Worm (Caenorhabditis elegans) whole organism, L4 larva: ENCODE measurements around the gene srh-204.
A peak's percentile ranks its signal among the peaks of the same experiment; 100 is the strongest.

Experiments
- F10B5.3 ChIP-seq: sonication (generic microtip); optimal IDR thresholded peaks from 2 replicates; lab custom pipeline; 2016; ENCODE audit warnings: mild to moderate bottlenecking, missing genetic modification characterization, missing compliant biosample characterization
- F37D6.2 ChIP-seq: sonication (generic microtip); optimal IDR thresholded peaks from 2 replicates; lab custom pipeline; 2016; ENCODE audit warnings: mild to moderate bottlenecking, missing genetic modification characterization, missing compliant biosample characterization
- T26A8.4 ChIP-seq: fragments of 200-800 bp; sonication (Bioruptor generic); IDR thresholded peaks from 2 replicates; pipeline ENCODE4 v1.3.6; 2022; ENCODE audit warnings: missing genetic modification characterization, missing compliant biosample characterization
- Y75B8A.6 ChIP-seq: fragments of 200-800 bp; sonication (Bioruptor generic); IDR thresholded peaks from 2 replicates; pipeline ENCODE4 v1.3.6; 2022; ENCODE audit warnings: missing genetic modification reagents, missing genetic modification characterization, missing compliant biosample characterization
- ZK546.5 ChIP-seq, 2 experiments: sonication (generic microtip); optimal IDR thresholded peaks; 2 replicates each; lab custom pipeline; 2017; ENCODE audit warnings: missing biosample characterization in 2 of 2, missing genetic modification characterization in 2 of 2
- aha-1 ChIP-seq: fragments of 150-350 bp; peaks from one replicate; lab custom pipeline; 2014; ENCODE audit warnings: missing biosample characterization, missing genetic modification characterization
- ama-1 ChIP-seq: fragments of 150-350 bp; optimal IDR thresholded peaks from 2 replicates; lab custom pipeline; 2014; ENCODE audit warnings: inconsistent platforms, mixed read lengths
- arid-1 ChIP-seq: fragments of 200-800 bp; sonication (Bioruptor generic); conservative IDR thresholded peaks from 2 replicates; pipeline ENCODE4 v1.3.6; 2022; ENCODE audit warnings: missing genetic modification reagents, missing genetic modification characterization, missing compliant biosample characterization
- ceh-20 ChIP-seq: fragments of 200-800 bp; sonication (Bioruptor generic); IDR thresholded peaks from 2 replicates; pipeline ENCODE4 v1.3.6; 2022; ENCODE audit warnings: missing genetic modification reagents, missing genetic modification characterization, missing compliant biosample characterization
- ceh-28 ChIP-seq: fragments of 150-350 bp; optimal IDR thresholded peaks from 2 replicates; lab custom pipeline; 2014; ENCODE audit warnings: missing biosample characterization, missing genetic modification reagents, missing genetic modification characterization
- ceh-44 ChIP-seq: fragments of 200-800 bp; sonication (Bioruptor generic); IDR thresholded peaks from 2 replicates; pipeline ENCODE4 v1.3.6; 2022; ENCODE audit warnings: missing genetic modification reagents, missing genetic modification characterization, missing compliant biosample characterization
- ceh-62 ChIP-seq: sonication (generic microtip); optimal IDR thresholded peaks from 2 replicates; lab custom pipeline; 2017; ENCODE audit warnings: missing biosample characterization, missing genetic modification characterization
- ces-1 ChIP-seq: fragments of 150-350 bp; sonication (generic microtip); optimal IDR thresholded peaks from 4 replicates; lab custom pipeline; 2014; ENCODE audit warnings: missing biosample characterization, missing genetic modification reagents, missing genetic modification characterization
- ctbp-1 ChIP-seq: fragments of 200-800 bp; sonication (Bioruptor generic); IDR thresholded peaks from 2 replicates; pipeline ENCODE4 v1.3.6; 2022; ENCODE audit warnings: missing genetic modification reagents, missing genetic modification characterization, missing compliant biosample characterization
- dmd-6 ChIP-seq: fragments of 200-800 bp; sonication (Bioruptor generic); IDR thresholded peaks from 2 replicates; pipeline ENCODE4 v1.3.6; 2022; ENCODE audit warnings: missing genetic modification reagents, missing genetic modification characterization, missing compliant biosample characterization
- dmd-8 ChIP-seq: fragments of 200-800 bp; sonication (Bioruptor generic); IDR thresholded peaks from 2 replicates; pipeline ENCODE4 v1.3.6; 2022; ENCODE audit warnings: missing genetic modification characterization, missing compliant biosample characterization
- duxl-1 ChIP-seq: sonication (generic microtip); optimal IDR thresholded peaks from 2 replicates; lab custom pipeline; 2016; ENCODE audit warnings: mild to moderate bottlenecking, missing genetic modification characterization, moderate library complexity, missing compliant biosample characterization; ENCODE audit not compliant: poor library complexity
- dve-1 ChIP-seq: sonication (generic microtip); optimal IDR thresholded peaks from 2 replicates; lab custom pipeline; 2017; ENCODE audit warnings: antibody characterized with exemption, mild to moderate bottlenecking, missing genetic modification characterization, missing compliant biosample characterization; ENCODE audit not compliant: insufficient read depth
- egl-27 ChIP-seq: sonication (generic microtip); optimal IDR thresholded peaks from 3 replicates; lab custom pipeline; 2017; ENCODE audit warnings: missing biosample characterization, missing genetic modification reagents, missing genetic modification characterization
- egl-43 ChIP-seq: fragments of 200-800 bp; sonication (Bioruptor generic); IDR thresholded peaks from 2 replicates; pipeline ENCODE4 v1.3.6; 2022; ENCODE audit warnings: missing genetic modification reagents, missing genetic modification characterization, missing compliant biosample characterization
- fos-1 ChIP-seq: fragments of 150-350 bp; optimal IDR thresholded peaks from 2 replicates; lab custom pipeline; 2014; ENCODE audit warnings: missing biosample characterization, missing genetic modification characterization
- gei-8 ChIP-seq: fragments of 200-800 bp; sonication (Bioruptor generic); optimal IDR thresholded peaks from 2 replicates; lab custom pipeline; 2018; ENCODE audit warnings: mild to moderate bottlenecking, missing genetic modification characterization, missing compliant biosample characterization
- hlh-30 ChIP-seq: sonication (generic microtip); optimal IDR thresholded peaks from 2 replicates; lab custom pipeline; 2017; ENCODE audit warnings: antibody characterized with exemption, mild to moderate bottlenecking, missing genetic modification characterization, missing compliant biosample characterization; ENCODE audit not compliant: insufficient read depth
- lim-7 ChIP-seq: fragments of 200-800 bp; sonication (Bioruptor generic); IDR thresholded peaks from 2 replicates; pipeline ENCODE4 v1.3.6; 2022; ENCODE audit warnings: missing genetic modification characterization, missing compliant biosample characterization
- lin-13 ChIP-seq: fragments of 150-350 bp; optimal IDR thresholded peaks from 2 replicates; lab custom pipeline; 2014; ENCODE audit warnings: missing biosample characterization, missing genetic modification reagents, missing genetic modification characterization
- lin-29 ChIP-seq: fragments of 200-800 bp; sonication (Bioruptor generic); IDR thresholded peaks from 2 replicates; pipeline ENCODE4 v1.3.6; 2022; ENCODE audit warnings: missing genetic modification reagents, missing genetic modification characterization, missing compliant biosample characterization
- lsy-2 ChIP-seq, 2 experiments: fragments of 150-350 bp in 1 of 2; sonication (generic microtip) in 1 of 2; optimal IDR thresholded peaks; 2 replicates each; lab custom pipeline; 2014 to 2017; ENCODE audit warnings: missing biosample characterization in 2 of 2, missing genetic modification characterization in 2 of 2
- madf-5 ChIP-seq, 2 experiments: fragments of 200-800 bp; sonication (Bioruptor generic); IDR thresholded peaks; 2 replicates each; pipeline ENCODE4 v1.3.6; 2022; ENCODE audit warnings: missing compliant biosample characterization in 2 of 2, missing genetic modification characterization in 2 of 2
- mdt-29 ChIP-seq: fragments of 200-800 bp; sonication (Bioruptor generic); IDR thresholded peaks from 2 replicates; pipeline ENCODE4 v1.3.6; 2022; ENCODE audit warnings: missing genetic modification reagents, missing genetic modification characterization, missing compliant biosample characterization
- mes-2 ChIP-seq: sonication (generic microtip); optimal IDR thresholded peaks from 2 replicates; lab custom pipeline; 2016; ENCODE audit warnings: missing genotype, mild to moderate bottlenecking, missing genetic modification characterization, missing compliant biosample characterization; ENCODE audit not compliant: poor library complexity, severe bottlenecking
- mxl-3 ChIP-seq: fragments of 200-800 bp; sonication (Bioruptor generic); optimal IDR thresholded peaks from 2 replicates; lab custom pipeline; 2018; ENCODE audit warnings: mild to moderate bottlenecking, missing genetic modification characterization, missing compliant biosample characterization
- nhr-111 ChIP-seq: fragments of 200-800 bp; sonication (Bioruptor generic); optimal IDR thresholded peaks from 2 replicates; lab custom pipeline; 2018; ENCODE audit warnings: mild to moderate bottlenecking, missing genetic modification characterization, missing compliant biosample characterization
- nhr-237 ChIP-seq: sonication (generic microtip); optimal IDR thresholded peaks from 2 replicates; lab custom pipeline; 2017; ENCODE audit warnings: missing biosample characterization, missing genetic modification characterization
- nhr-28 ChIP-seq: fragments of 150-350 bp; optimal IDR thresholded peaks from 2 replicates; lab custom pipeline; 2014; ENCODE audit warnings: missing biosample characterization, missing genetic modification characterization
- nhr-42 ChIP-seq: fragments of 200-800 bp; sonication (Bioruptor generic); IDR thresholded peaks from 2 replicates; pipeline ENCODE4 v1.3.6; 2022; ENCODE audit warnings: missing genetic modification characterization, missing compliant biosample characterization
- nhr-77 ChIP-seq: fragments of 150-350 bp; optimal IDR thresholded peaks from 2 replicates; lab custom pipeline; 2014; ENCODE audit warnings: missing biosample characterization, missing genetic modification characterization
- pha-4 ChIP-seq, 2 experiments: fragments of 150-350 bp in 1 of 2; fragments of 200-800 bp in 1 of 2; sonication (Bioruptor generic) in 1 of 2; IDR thresholded peaks in 1 of 2; optimal IDR thresholded peaks in 1 of 2; 2 replicates each; pipeline versions ENCODE4 v1.3.6 to Lab custom; 2014 to 2022; ENCODE audit warnings: missing genetic modification characterization in 2 of 2, missing genetic modification reagents in 2 of 2, missing biosample characterization in 1 of 2, missing compliant biosample characterization in 1 of 2
- php-3 ChIP-seq: fragments of 200-800 bp; sonication (Bioruptor generic); IDR thresholded peaks from 2 replicates; pipeline ENCODE4 v1.3.6; 2022; ENCODE audit warnings: missing genetic modification reagents, missing genetic modification characterization, missing compliant biosample characterization
- skn-1 ChIP-seq: fragments of 150-350 bp; optimal IDR thresholded peaks from 2 replicates; lab custom pipeline; 2014; ENCODE audit warnings: missing biosample characterization, missing genetic modification characterization
- vab-7 ChIP-seq: fragments of 200-800 bp; sonication (Bioruptor generic); IDR thresholded peaks from 2 replicates; pipeline ENCODE4 v1.3.6; 2022; ENCODE audit warnings: missing genetic modification reagents, missing genetic modification characterization, missing compliant biosample characterization
- zfp-3 ChIP-seq: fragments of 200-800 bp; sonication (Bioruptor generic); conservative IDR thresholded peaks from 2 replicates; pipeline ENCODE4 v1.3.6; 2022; ENCODE audit warnings: missing genetic modification reagents, missing genetic modification characterization, missing compliant biosample characterization
- zip-11 ChIP-seq: fragments of 200-800 bp; sonication (Bioruptor generic); IDR thresholded peaks from 2 replicates; pipeline ENCODE4 v1.3.6; 2022; ENCODE audit warnings: missing genetic modification characterization, missing compliant biosample characterization

Gene srh-204

ce11 chrV:4194587-4195211, 45.5 kb downstream of the srh-204 start, which contains the start of gene Y45G5AM.9 (continued):
- peak; percentile 88 for TF ChIP-seq mes-2 (tag; lab: Kevin White, UChicago)
- TF ChIP-seq pha-4 (GFP tag; IDR thresholded peaks at IDR 0.05; lab: Robert Waterston, UW), result 0 out of 2 replicates have a peak, but pooled peaks have one; percentile 55
- no peak for TF ChIP-seq pha-4 (tag; optimal IDR thresholded peaks at IDR 0.05; lab: Kevin White, UChicago)
- TF ChIP-seq skn-1 (tag; lab: Kevin White, UChicago), result no peak
- TF ChIP-seq hlh-30 (tag; lab: Kevin White, UChicago), result peak; percentile 74
- no peak for TF ChIP-seq mdt-29 (GFP tag; lab: Robert Waterston, UW)
- TF ChIP-seq aha-1 (tag; lab: Kevin White, UChicago), result peak; percentile 86
- no peak for TF ChIP-seq ces-1 (GFP tag; lab: Kevin White, UChicago)
- peak; percentile 58; the same call in 1 of the 2 replicates for TF ChIP-seq nhr-42 (GFP tag; lab: Robert Waterston, UW)
- TF ChIP-seq Y75B8A.6 (GFP tag; lab: Robert Waterston, UW), result no peak
- TF ChIP-seq ceh-20, result 0 out of 2 replicates have a peak, but pooled peaks have one; percentile 39
- peak; percentile 9 for TF ChIP-seq ama-1 (lab: Kevin White, UChicago)
- peak; percentile 58; the same call in 1 of the 2 replicates for TF ChIP-seq vab-7
- TF ChIP-seq arid-1 (GFP tag; lab: Robert Waterston, UW), result no peak; the same call in 1 of the 2 replicates
- TF ChIP-seq nhr-77 (tag; lab: Kevin White, UChicago), result peak; percentile 52
- peak; percentile 66 for TF ChIP-seq lin-13 (GFP tag; lab: Kevin White, UChicago)
- TF ChIP-seq, all 104 proteins: peak for 39

ce11 chrV:4192688-4193471, 47.3 kb downstream of the srh-204 start:
- TF ChIP-seq fos-1 (tag; lab: Kevin White, UChicago), result no peak
- TF ChIP-seq dmd-6 (GFP tag; lab: Robert Waterston, UW), result peak; percentile 35; the same call in 1 of the 2 replicates
- TF ChIP-seq lim-7 (GFP tag; lab: Robert Waterston, UW), result no peak
- TF ChIP-seq dve-1, result no peak
- no peak for TF ChIP-seq egl-27 (tag; lab: Kevin White, UChicago)
- TF ChIP-seq nhr-28 (tag; lab: Kevin White, UChicago), result peak; percentile 3
- TF ChIP-seq aha-1 (tag; lab: Kevin White, UChicago), result peak; percentile 67
- no peak for TF ChIP-seq F37D6.2 (tag; lab: Kevin White, UChicago)
- no peak for TF ChIP-seq ceh-62
- TF ChIP-seq mes-2 (tag; lab: Kevin White, UChicago), result peak; percentile 16
- no peak for TF ChIP-seq ceh-44 (GFP tag; lab: Robert Waterston, UW)
- TF ChIP-seq duxl-1 (tag; lab: Kevin White, UChicago), result no peak
- no peak for TF ChIP-seq nhr-237
- no peak for TF ChIP-seq madf-5 (GFP tag; IDR thresholded peaks at IDR 0.05; lab: Robert Waterston, UW)
- no peak for TF ChIP-seq ZK546.5 (tag; optimal IDR thresholded peaks at IDR 0.05; lab: Kevin White, UChicago)
- TF ChIP-seq ceh-28, result no peak
- TF ChIP-seq mxl-3 (GFP tag; lab: Kevin White, UChicago), result peak; percentile 8
- TF ChIP-seq ceh-20, result peak; percentile 43; the same call in 1 of the 2 replicates

- 0 out of 2 replicates have a peak, but pooled peaks have one; percentile 28 for TF ChIP-seq ctbp-1 (GFP tag; lab: Robert Waterston, UW)
- peak; percentile 12; the same call in 1 of the 2 replicates for TF ChIP-seq php-3 (GFP tag; lab: Robert Waterston, UW)
- peak; percentile 46; the same call in 1 of the 2 replicates for TF ChIP-seq lin-29 (GFP tag; lab: Robert Waterston, UW)
- TF ChIP-seq madf-5 (GFP tag; IDR thresholded peaks at IDR 0.05; lab: Robert Waterston, UW), result 0 out of 4 replicates have a peak, but pooled peaks of 1 of the 2 experiments have one; percentile 62
- peak; percentile 32 for TF ChIP-seq nhr-111
- 0 out of 2 replicates have a peak, but pooled peaks have one; percentile 84 for TF ChIP-seq zfp-3
- TF ChIP-seq F10B5.3 (tag; lab: Kevin White, UChicago), result no peak
- peak; percentile 56 for TF ChIP-seq gei-8 (GFP tag; lab: Kevin White, UChicago)
- TF ChIP-seq dmd-8 (GFP tag; lab: Robert Waterston, UW), result 0 out of 2 replicates have a peak, but pooled peaks have one; percentile 36
- no peak for TF ChIP-seq ama-1 (lab: Kevin White, UChicago)
- no peak for TF ChIP-seq zip-11 (GFP tag; lab: Robert Waterston, UW)
- TF ChIP-seq mdt-29 (GFP tag; lab: Robert Waterston, UW), result peak; percentile 39; the same call in 1 of the 2 replicates
- no peak for TF ChIP-seq lsy-2 (tag; optimal IDR thresholded peaks at IDR 0.05; lab: Kevin White, UChicago)
- TF ChIP-seq egl-43 (GFP tag; lab: Robert Waterston, UW), result peak; percentile 47; the same call in 1 of the 2 replicates
- 0 out of 2 replicates have a peak, but pooled peaks have one; percentile 22 for TF ChIP-seq vab-7
- peak; percentile 66 for TF ChIP-seq T26A8.4
- TF ChIP-seq dmd-6 (GFP tag; lab: Robert Waterston, UW), result peak; percentile 45
- peak; percentile 21 for TF ChIP-seq duxl-1 (tag; lab: Kevin White, UChicago)
Measured at ce11 chrV:4190232-4190631, 50.0 kb downstream of the srh-204 start.
